Fruit fly (Drosophila melanogaster) whole organism, embryonic: ENCODE data around the gene CG42487.

Source experiments
- Atf6 ChIP-seq: fragments of 200-800 bp; sonication (Bioruptor generic); IDR thresholded peaks from 2 replicates; pipeline ENCODE4 v1.3.6; 2022; ENCODE audit warnings: missing biosample characterization, missing genetic modification characterization
- CG10366 ChIP-seq: fragments of 200-800 bp; sonication (Bioruptor generic); IDR thresholded peaks from 2 replicates; pipeline ENCODE4 v1.3.6; 2022; ENCODE audit warnings: missing biosample characterization, missing genetic modification characterization
- CG11695 ChIP-seq: fragments of 200-800 bp; sonication (Bioruptor generic); IDR thresholded peaks from 3 replicates; pipeline ENCODE4 v1.3.6; 2022; ENCODE audit warnings: missing biosample characterization, missing genetic modification characterization
- CG12219 ChIP-seq: fragments of 200-800 bp; sonication (Bioruptor generic); optimal IDR thresholded peaks from 3 replicates; lab custom pipeline; 2018; ENCODE audit warnings: missing biosample characterization, mild to moderate bottlenecking, missing genetic modification characterization
- CG13123 ChIP-seq: fragments of 200-800 bp; sonication (Bioruptor generic); optimal IDR thresholded peaks from 2 replicates; lab custom pipeline; 2016; ENCODE audit warnings: missing biosample characterization, missing genetic modification characterization
- CG14667 ChIP-seq: fragments of 200-800 bp; sonication (Bioruptor generic); IDR thresholded peaks from 2 replicates; pipeline ENCODE4 v1.3.6; 2022; ENCODE audit warnings: missing biosample characterization, missing genetic modification characterization
- CG14965 ChIP-seq: fragments of 200-800 bp; sonication (Bioruptor generic); optimal IDR thresholded peaks from 2 replicates; lab custom pipeline; 2016; ENCODE audit warnings: missing biosample characterization, missing genetic modification characterization, borderline replicate concordance
- CG1529 ChIP-seq: fragments of 200-800 bp; sonication (Bioruptor generic); optimal IDR thresholded peaks from 3 replicates; lab custom pipeline; 2018; ENCODE audit warnings: missing biosample characterization, missing genetic modification characterization
- CG17912 ChIP-seq: fragments of 200-800 bp; sonication (Bioruptor generic); optimal IDR thresholded peaks from 2 replicates; lab custom pipeline; 2018; ENCODE audit warnings: missing biosample characterization, mild to moderate bottlenecking, missing genetic modification characterization
- CG2889 ChIP-seq: fragments of 200-800 bp; sonication (Bioruptor generic); IDR thresholded peaks from 3 replicates; pipeline ENCODE4 v1.3.6; 2022; ENCODE audit warnings: missing biosample characterization, missing genetic modification characterization
- CG3163 ChIP-seq: fragments of 200-800 bp; sonication (Bioruptor generic); optimal IDR thresholded peaks from 3 replicates; lab custom pipeline; 2016; ENCODE audit warnings: missing biosample characterization, missing genetic modification characterization
- CG33213 ChIP-seq: fragments of 200-800 bp; sonication (Bioruptor generic); optimal IDR thresholded peaks from 3 replicates; lab custom pipeline; 2016; ENCODE audit warnings: missing biosample characterization, missing genetic modification characterization
- CG4282 ChIP-seq: fragments of 200-800 bp; sonication (Bioruptor generic); optimal IDR thresholded peaks from 2 replicates; lab custom pipeline; 2016; ENCODE audit warnings: missing biosample characterization, missing genetic modification characterization
- CG4707 ChIP-seq: fragments of 200-800 bp; sonication (Bioruptor generic); optimal IDR thresholded peaks from 2 replicates; lab custom pipeline; 2018; ENCODE audit warnings: missing biosample characterization, mild to moderate bottlenecking, missing genetic modification characterization, moderate library complexity
- CG5180 ChIP-seq: fragments of 200-800 bp; sonication (Bioruptor generic); optimal IDR thresholded peaks from 3 replicates; lab custom pipeline; 2017; ENCODE audit warnings: missing biosample characterization, missing genetic modification characterization, mild to moderate bottlenecking, moderate library complexity, missing genetic modification reagents
- CG5245 ChIP-seq: fragments of 200-800 bp; sonication (Bioruptor generic); optimal IDR thresholded peaks from 3 replicates; lab custom pipeline; 2016; ENCODE audit warnings: missing biosample characterization, missing genetic modification characterization
- CG7556 ChIP-seq: fragments of 200-800 bp; sonication (Bioruptor generic); optimal IDR thresholded peaks from 2 replicates; lab custom pipeline; 2017; ENCODE audit warnings: missing biosample characterization, mild to moderate bottlenecking, missing genetic modification characterization
- CG8089 ChIP-seq: fragments of 200-800 bp; sonication (Bioruptor generic); optimal IDR thresholded peaks from 3 replicates; lab custom pipeline; 2016; ENCODE audit warnings: missing biosample characterization, missing genetic modification characterization
- CG8388 ChIP-seq: fragments of 200-800 bp; sonication (Bioruptor generic); optimal IDR thresholded peaks from 2 replicates; lab custom pipeline; 2019; ENCODE audit warnings: missing biosample characterization, mild to moderate bottlenecking, missing genetic modification characterization, moderate library complexity
- CG9215 ChIP-seq: fragments of 200-800 bp; sonication (Bioruptor generic); IDR thresholded peaks from 2 replicates; pipeline ENCODE4 v1.3.6; 2022; ENCODE audit warnings: missing biosample characterization, missing genetic modification characterization
- Fer2 ChIP-seq: fragments of 200-800 bp; sonication (Bioruptor generic); optimal IDR thresholded peaks from 2 replicates; lab custom pipeline; 2018; ENCODE audit warnings: missing biosample characterization, mild to moderate bottlenecking, missing genetic modification characterization, moderate library complexity
- HLH4C ChIP-seq: fragments of 200-800 bp; sonication (Bioruptor generic); IDR thresholded peaks from 3 replicates; pipeline ENCODE4 v1.3.6; 2022; ENCODE audit warnings: missing biosample characterization, missing genetic modification characterization; ENCODE audit not compliant: partially characterized antibody
- HLHmδ ChIP-seq: fragments of 200-800 bp; sonication (Bioruptor generic); optimal IDR thresholded peaks from 2 replicates; lab custom pipeline; 2018; ENCODE audit warnings: missing biosample characterization, mild to moderate bottlenecking, missing genetic modification characterization, moderate library complexity
- Hmr ChIP-seq: fragments of 200-800 bp; sonication (Bioruptor generic); optimal IDR thresholded peaks from 3 replicates; lab custom pipeline; 2017; ENCODE audit warnings: mild to moderate bottlenecking, missing biosample characterization, missing genetic modification reagents, missing genetic modification characterization
- Hr39 ChIP-seq: fragments of >200 bp; optimal IDR thresholded peaks from 2 replicates; lab custom pipeline; 2017
- NFAT ChIP-seq: fragments of 200-800 bp; sonication (Bioruptor generic); IDR thresholded peaks from 2 replicates; pipeline ENCODE4 v1.3.6; 2022; ENCODE audit warnings: missing biosample characterization, missing genetic modification characterization
- NK7.1 ChIP-seq: fragments of 200-800 bp; sonication (Bioruptor generic); optimal IDR thresholded peaks from 3 replicates; lab custom pipeline; 2016; ENCODE audit warnings: missing biosample characterization, missing genetic modification characterization
- Oli ChIP-seq: fragments of 200-800 bp; sonication (Bioruptor generic); optimal IDR thresholded peaks from 2 replicates; lab custom pipeline; 2018; ENCODE audit warnings: missing biosample characterization, mild to moderate bottlenecking, missing genetic modification characterization, moderate library complexity
- Ssrp ChIP-seq: fragments of 200-800 bp; sonication (Bioruptor generic); optimal IDR thresholded peaks from 2 replicates; lab custom pipeline; 2018; ENCODE audit warnings: missing biosample characterization, mild to moderate bottlenecking, missing genetic modification characterization, moderate library complexity
- amos ChIP-seq: fragments of 200-800 bp; sonication (Bioruptor generic); IDR thresholded peaks from 2 replicates; pipeline ENCODE4 v1.3.6; 2022; ENCODE audit warnings: missing biosample characterization, missing genetic modification characterization; ENCODE audit not compliant: partially characterized antibody
- az2 ChIP-seq: fragments of 200-800 bp; sonication (Bioruptor generic); optimal IDR thresholded peaks from 3 replicates; lab custom pipeline; 2016; ENCODE audit warnings: missing biosample characterization, missing genetic modification characterization
- bab2 ChIP-seq: fragments of 200-800 bp; sonication (Bioruptor generic); optimal IDR thresholded peaks from 2 replicates; lab custom pipeline; 2016; ENCODE audit warnings: missing biosample characterization, missing genetic modification characterization
- bbx ChIP-seq: fragments of 200-800 bp; sonication (Bioruptor generic); IDR thresholded peaks from 2 replicates; pipeline ENCODE4 v1.3.6; 2022; ENCODE audit warnings: missing biosample characterization, missing genetic modification characterization; ENCODE audit not compliant: partially characterized antibody
- cg ChIP-seq: fragments of 200-800 bp; sonication (Bioruptor generic); optimal IDR thresholded peaks from 3 replicates; lab custom pipeline; 2019; ENCODE audit warnings: missing biosample characterization, mild to moderate bottlenecking, missing genetic modification characterization, moderate library complexity
- chinmo ChIP-seq: fragments of 200-800 bp; sonication (Bioruptor generic); IDR thresholded peaks from 4 replicates; pipeline ENCODE4 v1.3.6; 2022; ENCODE audit warnings: missing biosample characterization, missing genetic modification characterization; ENCODE audit not compliant: partially characterized antibody
- fru ChIP-seq: fragments of >200 bp; optimal IDR thresholded peaks from 2 replicates; lab custom pipeline; 2017
- gcm2 ChIP-seq: fragments of 200-800 bp; sonication (Bioruptor generic); optimal IDR thresholded peaks from 2 replicates; lab custom pipeline; 2016; ENCODE audit warnings: missing biosample characterization, missing genetic modification characterization
- jing ChIP-seq: fragments of 200-800 bp; sonication (Bioruptor generic); optimal IDR thresholded peaks from 2 replicates; lab custom pipeline; 2018; ENCODE audit warnings: missing biosample characterization, mild to moderate bottlenecking, missing genetic modification characterization
- kni ChIP-seq: fragments of 200-800 bp; sonication (Bioruptor generic); optimal IDR thresholded peaks from 3 replicates; lab custom pipeline; 2017; ENCODE audit warnings: mild to moderate bottlenecking, missing biosample characterization, missing genetic modification reagents, missing genetic modification characterization
- lmd ChIP-seq: fragments of 200-800 bp; sonication (Bioruptor generic); IDR thresholded peaks from 2 replicates; pipeline ENCODE4 v1.3.6; 2022; ENCODE audit warnings: missing biosample characterization, missing genetic modification characterization
- lov ChIP-seq, 2 experiments: fragments of 200-800 bp in 1 of 2; fragments of >200 bp in 1 of 2; sonication (Bioruptor generic) in 1 of 2; IDR thresholded peaks in 1 of 2; optimal IDR thresholded peaks in 1 of 2; 2 replicates in 1 of 2; 3 replicates in 1 of 2; pipeline versions ENCODE4 v1.3.6 to Lab custom; 2017 to 2022; ENCODE audit warnings: missing biosample characterization in 1 of 2, missing genetic modification characterization in 1 of 2
- luna ChIP-seq: fragments of 200-800 bp; sonication (Bioruptor generic); optimal IDR thresholded peaks from 2 replicates; lab custom pipeline; 2016; ENCODE audit warnings: missing biosample characterization, missing genetic modification characterization
- nom ChIP-seq: fragments of 200-800 bp; sonication (Bioruptor generic); optimal IDR thresholded peaks from 2 replicates; lab custom pipeline; 2017; ENCODE audit warnings: missing biosample characterization, missing genetic modification characterization, mild to moderate bottlenecking, moderate library complexity, missing genetic modification reagents
- oc ChIP-seq: fragments of 200-800 bp; sonication (Bioruptor generic); optimal IDR thresholded peaks from 2 replicates; lab custom pipeline; 2018; ENCODE audit warnings: missing biosample characterization, mild to moderate bottlenecking, missing genetic modification characterization, moderate library complexity
- odd ChIP-seq: fragments of 200-800 bp; sonication (Bioruptor generic); optimal IDR thresholded peaks from 2 replicates; lab custom pipeline; 2017; ENCODE audit warnings: missing biosample characterization, mild to moderate bottlenecking, missing genetic modification characterization
- sima ChIP-seq: fragments of 200-800 bp; sonication (Bioruptor generic); optimal IDR thresholded peaks from 2 replicates; lab custom pipeline; 2016; ENCODE audit warnings: missing biosample characterization, missing genetic modification characterization
- slbo ChIP-seq: fragments of 200-800 bp; sonication (Bioruptor generic); IDR thresholded peaks from 2 replicates; pipeline ENCODE4 v1.3.6; 2022; ENCODE audit warnings: missing biosample characterization, missing genetic modification characterization
- ttk ChIP-seq: fragments of 200-800 bp; sonication (Bioruptor generic); IDR thresholded peaks from 2 replicates; pipeline ENCODE4 v2.1.2; 2022; ENCODE audit warnings: missing biosample characterization, missing genetic modification characterization
- tup ChIP-seq: fragments of 200-800 bp; sonication (Bioruptor generic); optimal IDR thresholded peaks from 2 replicates; lab custom pipeline; 2016; ENCODE audit warnings: missing biosample characterization, mild to moderate bottlenecking, missing genetic modification characterization, moderate library complexity
- usp ChIP-seq: fragments of >200 bp; optimal IDR thresholded peaks from 2 replicates; lab custom pipeline; 2017; ENCODE audit warnings: missing biosample characterization, missing genetic modification characterization

The CG42487 gene

dm6 chr3R:27948421-27948906, 10.6 kb downstream of the CG42487 start, which contains the start of gene Gp93 (continued):
- TF ChIP-seq CG4707 (no peak), fru (lab: Kevin White, UChicago) (no peak), chinmo (GFP tag; lab: Robert Waterston, UW) (peak; percentile 60; the same call in 1 of the 4 replicates), odd (GFP tag; lab: Kevin White, UChicago) (no peak), bab2 (peak; percentile 39), CG13123 (GFP tag; lab: Kevin White, UChicago) (peak; percentile 11), CG7556 (GFP tag; lab: Kevin White, UChicago) (peak; percentile 55), CG14667 (GFP tag; lab: Robert Waterston, UW) (peak; percentile 57), CG1529 (GFP tag; lab: Kevin White, UChicago) (no peak), jing (GFP tag; lab: Kevin White, UChicago) (no peak), az2 (peak; percentile 66), CG4282 (GFP tag; lab: Kevin White, UChicago) (no peak), usp (no peak), ttk (peak; percentile 55; the same call in 1 of the 2 replicates), slbo (GFP tag; lab: Robert Waterston, UW) (peak; percentile 86), CG17912 (GFP tag; lab: Kevin White, UChicago) (no peak), NK7.1 (GFP tag; lab: Kevin White, UChicago) (no peak), CG14965 (no peak), kni (GFP tag; lab: Kevin White, UChicago) (no peak), luna (GFP tag; lab: Kevin White, UChicago) (no peak), HLH4C (GFP tag; lab: Robert Waterston, UW) (no peak; the same call in 2 of the 3 replicates), tup (GFP tag; lab: Kevin White, UChicago) (no peak), CG12219 (GFP tag; lab: Kevin White, UChicago) (peak; percentile 15), CG33213 (GFP tag; lab: Kevin White, UChicago) (no peak), cg (GFP tag; lab: Kevin White, UChicago) (no peak), CG9215 (GFP tag; lab: Robert Waterston, UW) (peak; percentile 62), CG2889 (no peak), lov (optimal IDR thresholded peaks at IDR 0.05; lab: Kevin White, UChicago) (no peak), lov (GFP tag; IDR thresholded peaks at IDR 0.05; lab: Robert Waterston, UW) (no peak), CG10366 (GFP tag; lab: Robert Waterston, UW) (peak; percentile 71), bbx (GFP tag; lab: Robert Waterston, UW) (peak; percentile 57), Ssrp (tag; lab: Kevin White, UChicago) (peak; percentile 65), lmd (GFP tag; lab: Robert Waterston, UW) (peak; percentile 66), CG5180 (GFP tag; lab: Kevin White, UChicago) (no peak), CG3163 (no peak), Hmr (GFP tag; lab: Kevin White, UChicago) (no peak), Fer2 (tag; lab: Kevin White, UChicago) (no peak), CG5245 (GFP tag; lab: Kevin White, UChicago) (no peak), Atf6 (GFP tag; lab: Robert Waterston, UW) (peak; percentile 62; the same call in 1 of the 2 replicates), amos (GFP tag; lab: Robert Waterston, UW) (peak; percentile 55; the same call in 1 of the 2 replicates), CG11695 (GFP tag; lab: Robert Waterston, UW) (0 out of 3 replicates have a peak, but pooled peaks have one; percentile 15), sima (GFP tag; lab: Kevin White, UChicago) (no peak), Hr39 (lab: Kevin White, UChicago) (no peak), CG8089 (GFP tag; lab: Kevin White, UChicago) (no peak), oc (tag; lab: Kevin White, UChicago) (no peak), NFAT (peak; percentile 61), gcm2 (no peak), Oli (tag; lab: Kevin White, UChicago) (peak; percentile 62), nom (GFP tag; lab: Kevin White, UChicago) (peak; percentile 67), HLHmδ (GFP tag; lab: Kevin White, UChicago) (peak; percentile 46), CG8388 (GFP tag; lab: Kevin White, UChicago) (peak; percentile 31)
